Worm (Caenorhabditis elegans): ENCODE results near the gene ZK1127.5.

The ZK1127.5 gene

ce11 chrII:7050021-7050722, at the start of gene ZK1127.5, which contains the start of gene tcer-1:
Gene ZK1127.5 (plus strand): TSS chrII:7050672.
Gene tcer-1 (minus strand): TSS chrII:7050071.
- TF ChIP-seq F13C5.2 (tag; optimal IDR thresholded peaks at IDR 0.05) (peak; percentile 23), tbx-37 (GFP tag; conservative IDR thresholded peaks at IDR 0.05) (no peak)

DNA sequence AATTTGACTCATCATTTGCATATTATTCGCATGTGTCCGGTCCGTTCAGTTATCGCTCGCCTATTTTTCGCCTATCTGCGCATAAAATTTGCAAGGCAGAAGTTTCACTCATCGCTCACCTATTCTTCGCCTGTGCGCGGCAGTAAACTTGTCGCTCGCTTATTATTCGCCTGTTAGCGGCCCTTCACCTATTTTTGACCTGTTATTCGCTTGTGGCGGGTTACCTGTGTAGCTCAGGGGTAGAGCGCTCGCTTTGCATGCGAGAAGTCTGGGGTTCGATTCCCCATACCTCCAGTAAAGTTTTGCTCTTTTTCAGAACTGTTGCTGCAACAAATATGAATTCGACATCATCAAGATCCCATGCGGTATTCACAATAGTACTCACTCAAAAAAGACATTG, 49.1 kb upstream of the ZK1127.5 start:
- TF ChIP-seq ets-7 (tag; optimal IDR thresholded peaks at IDR 0.05) (peak; percentile 57), flt-1 (GFP tag; IDR thresholded peaks at IDR 0.05) (peak; percentile 98), tbx-11 (GFP tag; IDR thresholded peaks at IDR 0.05) (peak; percentile 90), ceh-36 (tag; optimal IDR thresholded peaks at IDR 0.05) (peak; percentile 97), tra-4 (tag; optimal IDR thresholded peaks at IDR 0.05) (peak; percentile 72), sea-1 (GFP tag; conservative IDR thresholded peaks at IDR 0.05) (peak; percentile 96), hmbx-1 (tag; optimal IDR thresholded peaks at IDR 0.05) (peak; percentile 68), tbx-37 (GFP tag; conservative IDR thresholded peaks at IDR 0.05) (peak; percentile 89), ceh-13 (GFP tag; optimal IDR thresholded peaks at IDR 0.05) (peak; percentile 77), pes-1 (GFP tag; IDR thresholded peaks at IDR 0.05) (peak; percentile 96), aly-1 (tag; optimal IDR thresholded peaks at IDR 0.05) (peak; percentile 81), hnd-1 (tag; optimal IDR thresholded peaks at IDR 0.05) (peak; percentile 67), B0310.2 (tag; optimal IDR thresholded peaks at IDR 0.05) (peak; percentile 78), scrt-1 (GFP tag; IDR thresholded peaks at IDR 0.05) (peak; percentile 97), F13C5.2 (tag; optimal IDR thresholded peaks at IDR 0.05) (peak; percentile 80), hmg-4 (GFP tag; optimal IDR thresholded peaks at IDR 0.05) (peak; percentile 97)

ce11 chrII:7002956-7003357, 47.5 kb upstream of the ZK1127.5 start:
- TF ChIP-seq tbx-37 (GFP tag; conservative IDR thresholded peaks at IDR 0.05) (0 out of 2 replicates have a peak, but pooled peaks have one; percentile 17), tbx-11 (GFP tag; IDR thresholded peaks at IDR 0.05) (0 out of 2 replicates have a peak, but pooled peaks have one; percentile 39), hmbx-1 (tag; optimal IDR thresholded peaks at IDR 0.05) (no peak), sea-1 (GFP tag; conservative IDR thresholded peaks at IDR 0.05) (no peak), ceh-36 (tag; optimal IDR thresholded peaks at IDR 0.05) (no peak)

- no peak for TF ChIP-seq ceh-13 (GFP tag; optimal IDR thresholded peaks at IDR 0.05)
- no peak for TF ChIP-seq flt-1 (GFP tag; IDR thresholded peaks at IDR 0.05)
- TF ChIP-seq B0310.2 (tag; optimal IDR thresholded peaks at IDR 0.05): no peak
- no peak for TF ChIP-seq ama-1 (optimal IDR thresholded peaks at IDR 0.05)
- TF ChIP-seq tra-4 (tag; optimal IDR thresholded peaks at IDR 0.05): no peak
- TF ChIP-seq hnd-1 (tag; optimal IDR thresholded peaks at IDR 0.05): no peak
These were observed 37.9 kb upstream of the ZK1127.5 start, which contains the start of gene sqv-7 for ce11 chrII:7012592-7012991. Gene sqv-7 (minus strand): TSS chrII:7012692.

ce11 chrII:7022370-7023001, 28.0 kb upstream of the ZK1127.5 start, which contains the start of the genes lst-6 and lst-5:
Gene lst-6 (minus strand): TSS chrII:7022509.
Gene lst-5 (plus strand): TSS chrII:7022913.
- peak; percentile 22 for TF ChIP-seq F13C5.2 (tag; optimal IDR thresholded peaks at IDR 0.05)
- no peak for TF ChIP-seq B0310.2 (tag; optimal IDR thresholded peaks at IDR 0.05)
- TF ChIP-seq tra-4 (tag; optimal IDR thresholded peaks at IDR 0.05): no peak
- TF ChIP-seq aly-1 (tag; optimal IDR thresholded peaks at IDR 0.05): no peak
- TF ChIP-seq ceh-36 (tag; optimal IDR thresholded peaks at IDR 0.05): no peak
- TF ChIP-seq scrt-1 (GFP tag; IDR thresholded peaks at IDR 0.05): no peak
- no peak for TF ChIP-seq pes-1 (GFP tag; IDR thresholded peaks at IDR 0.05)
- no peak for TF ChIP-seq sea-1 (GFP tag; conservative IDR thresholded peaks at IDR 0.05)
- TF ChIP-seq hmbx-1 (tag; optimal IDR thresholded peaks at IDR 0.05): no peak
- no peak for TF ChIP-seq tbx-11 (GFP tag; IDR thresholded peaks at IDR 0.05)
- no peak for TF ChIP-seq tbx-37 (GFP tag; conservative IDR thresholded peaks at IDR 0.05)
- no peak for TF ChIP-seq ets-7 (tag; optimal IDR thresholded peaks at IDR 0.05)
- TF ChIP-seq hmg-4 (GFP tag; optimal IDR thresholded peaks at IDR 0.05): peak; percentile 20
- no peak for TF ChIP-seq ceh-13 (GFP tag; optimal IDR thresholded peaks at IDR 0.05)

DNA sequence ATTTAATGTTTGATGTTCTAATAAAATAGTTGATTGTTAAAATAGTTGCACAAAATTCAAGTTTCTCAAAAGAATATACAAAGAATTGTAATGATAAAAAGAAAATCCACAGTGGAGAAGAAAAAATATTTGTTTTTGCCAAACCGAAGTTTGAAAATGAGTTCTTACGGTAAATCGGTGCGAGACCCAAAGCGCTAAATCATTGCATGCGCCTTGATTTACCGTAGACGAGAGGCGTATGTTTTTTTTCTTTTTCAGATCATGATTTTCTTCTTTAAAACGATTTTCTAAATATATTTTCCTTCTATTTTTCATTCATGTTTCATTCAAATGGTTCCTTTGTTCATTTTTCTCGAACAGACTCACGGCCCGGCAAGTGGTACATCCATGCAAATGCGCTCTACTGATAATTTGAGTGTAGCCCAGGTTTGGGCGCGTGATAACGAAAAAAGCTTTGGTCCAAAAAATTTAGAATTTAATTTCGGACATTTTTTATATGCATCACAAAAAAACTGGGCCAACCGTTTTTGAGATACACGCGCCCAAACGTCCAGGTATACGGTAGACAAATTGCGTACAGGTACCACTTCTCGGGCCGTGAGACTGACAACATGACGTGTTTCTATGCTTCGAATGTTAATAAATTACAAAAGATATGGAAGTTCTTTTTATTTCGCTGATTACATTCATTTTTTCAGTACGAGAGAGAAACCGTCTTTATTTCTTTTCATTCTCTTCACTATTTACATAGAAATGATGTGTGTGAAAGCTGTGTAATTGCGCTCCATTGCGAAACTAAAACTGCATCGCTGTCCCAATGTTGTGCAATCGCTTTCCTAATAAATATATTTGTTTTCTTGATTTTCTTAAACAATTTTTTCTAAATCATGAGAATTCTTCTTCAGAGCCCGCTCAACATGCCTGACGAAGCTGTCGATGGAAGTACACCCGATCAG, 25.3 kb upstream of the ZK1127.5 start, which contains the start of gene znf-598:
Gene znf-598 (plus strand): TSS at position 906 of the 956 bp plus-strand sequence.
- TF ChIP-seq sea-1 (GFP tag; conservative IDR thresholded peaks at IDR 0.05): no peak
- TF ChIP-seq hmbx-1 (tag; optimal IDR thresholded peaks at IDR 0.05): no peak
- no peak for TF ChIP-seq ceh-13 (GFP tag; optimal IDR thresholded peaks at IDR 0.05)
- no peak for TF ChIP-seq F13C5.2 (tag; optimal IDR thresholded peaks at IDR 0.05)
- TF ChIP-seq ceh-36 (tag; optimal IDR thresholded peaks at IDR 0.05): no peak
- TF ChIP-seq ets-7 (tag; optimal IDR thresholded peaks at IDR 0.05): no peak
- no peak for TF ChIP-seq tbx-37 (GFP tag; conservative IDR thresholded peaks at IDR 0.05)
- TF ChIP-seq pes-1 (GFP tag; IDR thresholded peaks at IDR 0.05): no peak
- TF ChIP-seq hmg-4 (GFP tag; optimal IDR thresholded peaks at IDR 0.05): no peak
- TF ChIP-seq scrt-1 (GFP tag; IDR thresholded peaks at IDR 0.05): no peak
- TF ChIP-seq flt-1 (GFP tag; IDR thresholded peaks at IDR 0.05): no peak
- TF ChIP-seq tbx-11 (GFP tag; IDR thresholded peaks at IDR 0.05): no peak
- TF ChIP-seq aly-1 (tag; optimal IDR thresholded peaks at IDR 0.05): no peak
- no peak for TF ChIP-seq tra-4 (tag; optimal IDR thresholded peaks at IDR 0.05)

DNA sequence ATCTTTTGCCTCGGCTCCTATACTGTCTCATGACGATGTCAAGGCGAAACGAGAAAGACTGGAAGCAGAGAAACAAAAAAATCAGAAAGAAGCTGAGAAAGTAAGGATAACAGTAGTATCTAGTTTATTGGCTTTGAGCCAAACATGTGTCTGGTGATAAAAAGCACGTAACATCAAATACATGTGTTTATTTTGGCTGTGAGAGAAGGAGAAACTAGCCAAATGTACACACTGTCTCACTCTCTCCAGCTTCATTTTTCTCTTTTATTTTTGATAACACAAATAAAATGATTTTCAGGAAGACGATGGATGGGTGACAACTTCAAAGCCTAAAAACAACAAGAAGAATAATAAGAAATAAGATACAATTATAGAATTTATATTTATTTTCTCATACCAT, 20.9 kb upstream of the ZK1127.5 start:
- TF ChIP-seq pes-1 (GFP tag; IDR thresholded peaks at IDR 0.05) (no peak), hmg-4 (GFP tag; optimal IDR thresholded peaks at IDR 0.05) (no peak), hnd-1 (tag; optimal IDR thresholded peaks at IDR 0.05) (no peak), tbx-11 (GFP tag; IDR thresholded peaks at IDR 0.05) (no peak), tbx-37 (GFP tag; conservative IDR thresholded peaks at IDR 0.05) (no peak), ceh-36 (tag; optimal IDR thresholded peaks at IDR 0.05) (no peak), tra-4 (tag; optimal IDR thresholded peaks at IDR 0.05) (no peak), scrt-1 (GFP tag; IDR thresholded peaks at IDR 0.05) (no peak), sea-1 (GFP tag; conservative IDR thresholded peaks at IDR 0.05) (no peak), hmbx-1 (tag; optimal IDR thresholded peaks at IDR 0.05) (no peak), B0310.2 (tag; optimal IDR thresholded peaks at IDR 0.05) (no peak), ceh-13 (GFP tag; optimal IDR thresholded peaks at IDR 0.05) (no peak), ama-1 (optimal IDR thresholded peaks at IDR 0.05) (no peak), flt-1 (GFP tag; IDR thresholded peaks at IDR 0.05) (no peak), ets-7 (tag; optimal IDR thresholded peaks at IDR 0.05) (no peak), F13C5.2 (tag; optimal IDR thresholded peaks at IDR 0.05) (no peak)

All from whole organism, early embryonic.